Worm (Caenorhabditis elegans) whole organism, midembryonic: ENCODE data around the gene mcm-3.

Experiments
- cog-1 ChIP-seq: sonication (generic microtip); optimal IDR thresholded peaks from 2 replicates; lab custom pipeline; 2016; ENCODE audit warnings: missing genetic modification characterization, missing compliant biosample characterization
- med-1 ChIP-seq: sonication (generic microtip); optimal IDR thresholded peaks from 2 replicates; lab custom pipeline; 2017; ENCODE audit warnings: missing genetic modification characterization, mild to moderate bottlenecking, missing compliant biosample characterization, antibody characterized with exemption, missing genetic modification reagents; ENCODE audit not compliant: insufficient read depth
- tab-1 ChIP-seq: fragments of 200-800 bp; sonication (Bioruptor generic); IDR thresholded peaks from 2 replicates; pipeline ENCODE4 v1.3.6; 2022; ENCODE audit warnings: missing genetic modification characterization, missing compliant biosample characterization
- ztf-29 ChIP-seq: fragments of 200-800 bp; sonication (Bioruptor generic); IDR thresholded peaks from 2 replicates; pipeline ENCODE4 v1.3.6; 2022; ENCODE audit warnings: missing genetic modification reagents, missing genetic modification characterization, missing compliant biosample characterization

DNA sequence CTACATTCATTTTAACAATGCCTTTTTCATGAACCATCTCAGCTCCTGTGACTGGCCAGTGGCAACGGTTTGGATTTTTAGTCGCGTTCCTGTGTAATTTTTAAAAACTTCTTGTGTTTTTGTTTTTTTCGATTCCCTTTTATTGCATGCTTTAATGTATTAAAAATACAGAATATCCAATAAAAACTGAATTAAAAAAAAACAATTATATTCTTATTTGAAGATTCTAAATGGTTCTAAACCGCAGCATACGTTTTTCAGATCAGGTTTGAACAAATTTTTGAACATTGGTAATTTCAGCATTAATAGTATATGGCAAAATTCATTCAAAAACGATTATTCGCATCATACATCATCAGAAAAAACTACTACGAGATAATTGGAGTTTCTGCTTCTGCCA is 9.0 kb upstream of the mcm-3 start, which contains the start of gene dnj-3:
- TF ChIP-seq tab-1 (GFP tag; lab: Robert Waterston, UW) = no peak
- no peak for TF ChIP-seq ztf-29 (GFP tag; lab: Robert Waterston, UW)
- TF ChIP-seq med-1 (GFP tag; lab: Kevin White, UChicago) = no peak
- no peak for TF ChIP-seq cog-1 (tag; lab: Kevin White, UChicago)
